Worm (Caenorhabditis elegans) whole organism, L4/young adult: Measurements from ENCODE around the gene K10C8.4.
A peak's percentile ranks its signal among the peaks of the same experiment; 100 is the strongest.

Experiments used
- W03F9.2 ChIP-seq: fragments of 150-350 bp; optimal IDR thresholded peaks from 2 replicates; lab custom pipeline; 2014; ENCODE audit warnings: missing biosample characterization, missing genetic modification characterization
- dao-5 ChIP-seq: sonication (generic microtip); optimal IDR thresholded peaks from 2 replicates; lab custom pipeline; 2016; ENCODE audit warnings: missing genotype, missing genetic modification characterization, moderate library complexity, missing compliant biosample characterization
- him-1 ChIP-seq: sonication (generic microtip); optimal IDR thresholded peaks from 2 replicates; lab custom pipeline; 2016; ENCODE audit warnings: missing genotype, missing genetic modification reagents, missing genetic modification characterization, missing compliant biosample characterization

DNA sequence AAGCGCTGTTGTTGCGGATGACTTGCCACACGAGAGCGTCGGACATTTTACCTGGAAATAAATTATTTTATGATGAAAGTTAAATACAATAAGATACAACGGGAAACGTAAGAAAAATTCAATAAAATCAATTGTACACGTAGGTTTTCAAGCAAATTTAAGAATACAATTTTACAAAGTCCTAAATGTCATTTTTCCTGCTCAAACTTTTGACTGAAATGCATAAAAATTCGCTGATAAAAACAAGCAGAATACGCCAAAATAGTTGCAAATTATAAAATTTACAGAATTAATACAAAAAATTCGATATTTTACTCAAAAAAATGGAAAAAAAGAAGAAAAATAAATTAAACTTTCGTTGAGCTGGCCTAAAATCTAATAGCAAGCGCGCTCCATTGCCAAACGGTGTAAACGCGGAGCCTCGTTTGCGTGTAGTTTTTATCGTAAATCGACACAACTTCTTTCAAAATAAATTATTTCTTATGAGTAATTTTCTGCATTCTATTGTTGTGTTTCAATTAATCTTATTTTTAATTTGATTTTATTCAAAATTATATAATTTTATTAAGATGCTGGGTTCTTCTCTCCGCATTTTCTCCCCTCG, 32.1 kb downstream of the K10C8.4 start, which contains the start of the genes rpl-28 and mrpl-49:
- TF ChIP-seq W03F9.2 (tag; lab: Kevin White, UChicago) = peak; percentile 93
- peak; percentile 15 for TF ChIP-seq him-1 (tag; lab: Kevin White, UChicago)
- no peak for TF ChIP-seq dao-5 (tag; lab: Kevin White, UChicago)
